Worm (Caenorhabditis elegans) whole organism, L4/young adult: Measurements from ENCODE around the gene nhr-253.

ENCODE experiments used
- W03F9.2 ChIP-seq: fragments of 150-350 bp; optimal IDR thresholded peaks from 2 replicates; lab custom pipeline; 2014; ENCODE audit warnings: missing biosample characterization, missing genetic modification characterization
- dao-5 ChIP-seq: sonication (generic microtip); optimal IDR thresholded peaks from 2 replicates; lab custom pipeline; 2016; ENCODE audit warnings: missing genotype, missing genetic modification characterization, moderate library complexity, missing compliant biosample characterization
- him-1 ChIP-seq: sonication (generic microtip); optimal IDR thresholded peaks from 2 replicates; lab custom pipeline; 2016; ENCODE audit warnings: missing genotype, missing genetic modification reagents, missing genetic modification characterization, missing compliant biosample characterization

DNA sequence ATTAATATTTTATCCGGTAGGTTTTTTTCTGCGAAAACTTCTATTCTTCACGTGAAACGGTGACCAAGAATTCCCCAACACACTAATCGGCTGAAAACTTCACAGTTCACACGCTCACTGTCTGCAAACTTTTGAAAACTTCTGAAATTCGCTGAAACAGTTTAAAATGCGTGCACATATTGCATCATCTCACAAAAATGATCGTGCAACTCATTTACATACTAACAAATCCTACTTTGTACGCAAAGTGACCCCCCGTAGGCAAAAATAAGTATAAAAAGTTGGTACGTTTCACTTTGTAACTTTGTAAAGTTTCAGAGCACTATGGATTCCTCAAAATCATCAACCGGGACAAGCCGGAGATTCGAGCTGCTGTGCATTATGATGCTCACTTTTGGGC lies 8.0 kb upstream of the nhr-253 start, which contains the start of gene ZK6.6:
- no peak for TF ChIP-seq dao-5
- TF ChIP-seq W03F9.2 (tag; lab: Kevin White, UChicago), result no peak
- TF ChIP-seq him-1, result no peak
